Fruit fly (Drosophila melanogaster) whole organism, embryonic: ENCODE results near the gene Ndfip.

Experiments used
- CG10274 ChIP-seq: fragments of 200-800 bp; sonication (Bioruptor generic); optimal IDR thresholded peaks from 3 replicates; lab custom pipeline; 2017; ENCODE audit warnings: missing biosample characterization, mild to moderate bottlenecking, missing genetic modification characterization
- CG11696 ChIP-seq: fragments of 200-800 bp; sonication (Bioruptor generic); IDR thresholded peaks from 2 replicates; pipeline ENCODE4 v1.3.6; 2022; ENCODE audit warnings: missing biosample characterization, missing genetic modification characterization
- CG12236 ChIP-seq: fragments of 200-800 bp; sonication (Bioruptor generic); optimal IDR thresholded peaks from 2 replicates; lab custom pipeline; 2016; ENCODE audit warnings: missing biosample characterization, missing genetic modification characterization
- CG12391 ChIP-seq: fragments of 200-800 bp; sonication (Bioruptor generic); optimal IDR thresholded peaks from 3 replicates; lab custom pipeline; 2018; ENCODE audit warnings: missing biosample characterization, mild to moderate bottlenecking, missing genetic modification characterization, moderate library complexity
- CG14441 ChIP-seq: fragments of 200-800 bp; sonication (Bioruptor generic); IDR thresholded peaks from 2 replicates; pipeline ENCODE4 v1.3.6; 2022; ENCODE audit warnings: missing biosample characterization, missing genetic modification characterization
- CG1602 ChIP-seq: fragments of 200-800 bp; sonication (Bioruptor generic); optimal IDR thresholded peaks from 3 replicates; lab custom pipeline; 2016; ENCODE audit warnings: missing biosample characterization, missing genetic modification characterization
- CG1603 ChIP-seq: fragments of 200-800 bp; sonication (Bioruptor generic); optimal IDR thresholded peaks from 2 replicates; lab custom pipeline; 2019; ENCODE audit warnings: missing biosample characterization, mild to moderate bottlenecking, missing genetic modification characterization, moderate library complexity
- CG17802 ChIP-seq: fragments of 200-800 bp; sonication (Bioruptor generic); optimal IDR thresholded peaks from 2 replicates; lab custom pipeline; 2018; ENCODE audit warnings: missing biosample characterization, mild to moderate bottlenecking, missing genetic modification characterization, moderate library complexity
- CG17829 ChIP-seq: fragments of 200-800 bp; optimal IDR thresholded peaks from 2 replicates; lab custom pipeline; 2019; ENCODE audit warnings: missing biosample characterization, mild to moderate bottlenecking, missing genetic modification characterization, moderate library complexity
- CG2712 ChIP-seq: fragments of 200-800 bp; optimal IDR thresholded peaks from 3 replicates; lab custom pipeline; 2019; ENCODE audit warnings: missing biosample characterization, mild to moderate bottlenecking, missing genetic modification characterization, moderate library complexity
- CG2889 ChIP-seq: fragments of 200-800 bp; sonication (Bioruptor generic); IDR thresholded peaks from 3 replicates; pipeline ENCODE4 v1.3.6; 2022; ENCODE audit warnings: missing biosample characterization, missing genetic modification characterization
- CG3065 ChIP-seq: fragments of 200-800 bp; sonication (Bioruptor generic); optimal IDR thresholded peaks from 2 replicates; lab custom pipeline; 2016; ENCODE audit warnings: missing biosample characterization, missing genetic modification characterization
- CG3163 ChIP-seq: fragments of 200-800 bp; sonication (Bioruptor generic); optimal IDR thresholded peaks from 3 replicates; lab custom pipeline; 2016; ENCODE audit warnings: missing biosample characterization, missing genetic modification characterization
- CG32767 ChIP-seq: fragments of 200-800 bp; sonication (Bioruptor generic); IDR thresholded peaks from 2 replicates; pipeline ENCODE4 v1.3.6; 2022; ENCODE audit warnings: missing biosample characterization, missing genetic modification characterization
- CG34422 ChIP-seq: fragments of 200-800 bp; sonication (Bioruptor generic); IDR thresholded peaks from 3 replicates; pipeline ENCODE4 v1.3.6; 2022; ENCODE audit warnings: missing biosample characterization, missing genetic modification characterization
- CG3838 ChIP-seq: fragments of 200-800 bp; sonication (Bioruptor generic); optimal IDR thresholded peaks from 3 replicates; lab custom pipeline; 2016; ENCODE audit warnings: missing biosample characterization, missing genetic modification characterization
- CG3995 ChIP-seq: fragments of 200-800 bp; sonication (Bioruptor generic); optimal IDR thresholded peaks from 3 replicates; lab custom pipeline; 2016; ENCODE audit warnings: missing biosample characterization, missing genetic modification characterization
- CG4282 ChIP-seq: fragments of 200-800 bp; sonication (Bioruptor generic); optimal IDR thresholded peaks from 2 replicates; lab custom pipeline; 2016; ENCODE audit warnings: missing biosample characterization, missing genetic modification characterization
- CG4617 ChIP-seq: fragments of 200-800 bp; sonication (Bioruptor generic); optimal IDR thresholded peaks from 3 replicates; lab custom pipeline; 2016; ENCODE audit warnings: missing biosample characterization, missing genetic modification characterization, borderline replicate concordance
- CG4707 ChIP-seq: fragments of 200-800 bp; sonication (Bioruptor generic); optimal IDR thresholded peaks from 2 replicates; lab custom pipeline; 2018; ENCODE audit warnings: missing biosample characterization, mild to moderate bottlenecking, missing genetic modification characterization, moderate library complexity
- CG5180 ChIP-seq: fragments of 200-800 bp; sonication (Bioruptor generic); optimal IDR thresholded peaks from 3 replicates; lab custom pipeline; 2017; ENCODE audit warnings: missing biosample characterization, missing genetic modification characterization, mild to moderate bottlenecking, moderate library complexity, missing genetic modification reagents
- CG6175 ChIP-seq: fragments of 200-800 bp; sonication (Bioruptor generic); IDR thresholded peaks from 3 replicates; pipeline ENCODE4 v1.3.6; 2022; ENCODE audit warnings: missing biosample characterization, missing genetic modification characterization
- CG6254 ChIP-seq: fragments of 200-800 bp; sonication (Bioruptor generic); optimal IDR thresholded peaks from 3 replicates; lab custom pipeline; 2017; ENCODE audit warnings: mild to moderate bottlenecking, missing biosample characterization, missing genetic modification reagents, missing genetic modification characterization
- CG7271 ChIP-seq: fragments of 200-800 bp; sonication (Bioruptor generic); optimal IDR thresholded peaks from 2 replicates; lab custom pipeline; 2018; ENCODE audit warnings: missing biosample characterization, mild to moderate bottlenecking, missing genetic modification characterization, moderate library complexity
- CG7357 ChIP-seq: fragments of 200-800 bp; sonication (Bioruptor generic); IDR thresholded peaks from 3 replicates; pipeline ENCODE4 v1.3.6; 2022; ENCODE audit warnings: missing biosample characterization, missing genetic modification characterization
- CG7745 ChIP-seq: fragments of 200-800 bp; sonication (Bioruptor generic); optimal IDR thresholded peaks from 2 replicates; lab custom pipeline; 2018; ENCODE audit warnings: missing biosample characterization, mild to moderate bottlenecking, missing genetic modification characterization, moderate library complexity
- CG9727 ChIP-seq: fragments of 200-800 bp; sonication (Bioruptor generic); optimal IDR thresholded peaks from 3 replicates; lab custom pipeline; 2017; ENCODE audit warnings: missing biosample characterization, mild to moderate bottlenecking, missing genetic modification characterization
- CG9876 ChIP-seq: fragments of 200-800 bp; sonication (Bioruptor generic); optimal IDR thresholded peaks from 2 replicates; lab custom pipeline; 2016; ENCODE audit warnings: missing biosample characterization, missing genetic modification characterization
- D ChIP-seq, 2 experiments: fragments of 200-800 bp in 1 of 2; fragments of >200 bp in 1 of 2; sonication (Bioruptor generic) in 1 of 2; optimal IDR thresholded peaks; 2 replicates in 1 of 2; 3 replicates in 1 of 2; lab custom pipeline; 2017; ENCODE audit warnings: mild to moderate bottlenecking in 1 of 2, missing biosample characterization in 1 of 2, missing genetic modification characterization in 1 of 2, missing genetic modification reagents in 1 of 2
- Eip74EF ChIP-seq, 2 experiments: fragments of 200-800 bp in 1 of 2; fragments of >200 bp in 1 of 2; sonication (Bioruptor generic) in 1 of 2; optimal IDR thresholded peaks; 2 replicates each; lab custom pipeline; 2017 to 2019; ENCODE audit warnings: missing biosample characterization in 2 of 2, missing genetic modification characterization in 2 of 2, mild to moderate bottlenecking in 1 of 2, moderate library complexity in 1 of 2
- Jarid2 ChIP-seq: fragments of 200-800 bp; sonication (Bioruptor generic); optimal IDR thresholded peaks from 3 replicates; lab custom pipeline; 2017; ENCODE audit warnings: mild to moderate bottlenecking, missing biosample characterization, missing genetic modification reagents, missing genetic modification characterization
- Myb ChIP-seq: fragments of 200-800 bp; sonication (Bioruptor generic); optimal IDR thresholded peaks from 2 replicates; lab custom pipeline; 2016; ENCODE audit warnings: missing biosample characterization, missing genetic modification characterization
- Usf ChIP-seq: fragments of 200-800 bp; sonication (Bioruptor generic); optimal IDR thresholded peaks from 2 replicates; lab custom pipeline; 2017; ENCODE audit warnings: missing genotype, missing biosample characterization, missing genetic modification characterization
- Xrp1 ChIP-seq: fragments of 200-800 bp; sonication (Bioruptor generic); IDR thresholded peaks from 2 replicates; pipeline ENCODE4 v1.3.6; 2022; ENCODE audit warnings: missing biosample characterization, missing genetic modification characterization
- ab ChIP-seq: fragments of 200-800 bp; sonication (Bioruptor generic); optimal IDR thresholded peaks from 2 replicates; lab custom pipeline; 2016; ENCODE audit warnings: missing biosample characterization, missing genetic modification characterization
- ap ChIP-seq: fragments of 200-800 bp; sonication (Bioruptor generic); IDR thresholded peaks from 2 replicates; pipeline ENCODE4 v1.3.6; 2022; ENCODE audit warnings: missing biosample characterization, missing genetic modification characterization
- az2 ChIP-seq: fragments of 200-800 bp; sonication (Bioruptor generic); optimal IDR thresholded peaks from 3 replicates; lab custom pipeline; 2016; ENCODE audit warnings: missing biosample characterization, missing genetic modification characterization
- ci ChIP-seq: fragments of 200-800 bp; sonication (Bioruptor generic); IDR thresholded peaks from 3 replicates; pipeline ENCODE4 v1.3.6; 2022; ENCODE audit warnings: missing biosample characterization, missing genetic modification characterization
- dimm ChIP-seq: fragments of 200-800 bp; sonication (Bioruptor generic); IDR thresholded peaks from 2 replicates; pipeline ENCODE4 v1.3.6; 2022; ENCODE audit warnings: missing biosample characterization, missing genetic modification characterization
- gfzf ChIP-seq: fragments of 200-800 bp; sonication (Bioruptor generic); optimal IDR thresholded peaks from 2 replicates; lab custom pipeline; 2016; ENCODE audit warnings: missing biosample characterization, mild to moderate bottlenecking, missing genetic modification characterization, moderate library complexity
- grau ChIP-seq: fragments of 200-800 bp; optimal IDR thresholded peaks from 3 replicates; lab custom pipeline; 2019; ENCODE audit warnings: missing biosample characterization, mild to moderate bottlenecking, missing genetic modification characterization, moderate library complexity
- kay ChIP-seq: fragments of 200-800 bp; sonication (Bioruptor generic); optimal IDR thresholded peaks from 2 replicates; lab custom pipeline; 2016; ENCODE audit warnings: missing biosample characterization, missing genetic modification characterization
- lbe ChIP-seq: fragments of 200-800 bp; sonication (Bioruptor generic); optimal IDR thresholded peaks from 2 replicates; lab custom pipeline; 2016; ENCODE audit warnings: missing biosample characterization, mild to moderate bottlenecking, missing genetic modification characterization
- mam ChIP-seq: fragments of 200-800 bp; sonication (Bioruptor generic); optimal IDR thresholded peaks from 3 replicates; lab custom pipeline; 2016; ENCODE audit warnings: missing biosample characterization, missing genetic modification characterization
- otp ChIP-seq: fragments of 200-800 bp; sonication (Bioruptor generic); IDR thresholded peaks from 3 replicates; pipeline ENCODE4, ENCODE4 v1.3.6; 2022; ENCODE audit warnings: missing biosample characterization, missing genetic modification characterization
- p53 ChIP-seq: fragments of 200-800 bp; sonication (Bioruptor generic); optimal IDR thresholded peaks from 2 replicates; lab custom pipeline; 2016; ENCODE audit warnings: missing biosample characterization, missing genetic modification characterization
- pb ChIP-seq: fragments of 200-800 bp; sonication (Bioruptor generic); optimal IDR thresholded peaks from 3 replicates; lab custom pipeline; 2016; ENCODE audit warnings: missing biosample characterization, missing genetic modification characterization
- pfk ChIP-seq: fragments of 200-800 bp; sonication (Bioruptor generic); optimal IDR thresholded peaks from 2 replicates; lab custom pipeline; 2018; ENCODE audit warnings: missing biosample characterization, mild to moderate bottlenecking, missing genetic modification characterization, moderate library complexity
- sd ChIP-seq: fragments of 200-800 bp; sonication (Bioruptor generic); optimal IDR thresholded peaks from 3 replicates; lab custom pipeline; 2018; ENCODE audit warnings: missing biosample characterization, mild to moderate bottlenecking, missing genetic modification characterization, moderate library complexity
- yki ChIP-seq: fragments of >200 bp; optimal IDR thresholded peaks from 3 replicates; lab custom pipeline; 2018
- z ChIP-seq: fragments of 200-800 bp; sonication (Bioruptor generic); IDR thresholded peaks from 3 replicates; pipeline ENCODE4 v1.3.6; 2022; ENCODE audit warnings: missing biosample characterization, missing genetic modification characterization

The Ndfip gene

DNA sequence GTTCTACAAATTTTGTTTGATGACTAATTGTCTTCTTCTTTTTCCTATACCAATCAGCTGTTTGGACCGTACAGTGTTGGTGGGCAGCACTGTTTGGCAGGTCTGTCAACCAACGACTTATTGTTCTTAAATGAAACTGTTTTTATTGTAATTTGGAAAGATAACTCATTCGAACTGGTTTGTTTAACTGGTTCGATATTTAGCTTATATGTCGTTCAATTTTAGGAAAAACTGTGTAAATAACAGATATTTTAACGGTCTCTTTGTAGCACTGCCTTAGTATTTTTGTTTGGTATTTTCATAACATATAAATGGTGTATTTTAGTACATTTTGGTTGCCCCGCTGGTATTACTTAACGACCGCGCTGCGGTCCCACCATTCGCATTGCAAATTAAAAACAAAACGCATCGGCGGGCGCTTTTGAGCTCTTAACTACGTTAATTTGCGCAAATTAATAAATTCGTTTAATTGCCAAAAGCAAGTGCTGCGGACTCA, 32.6 kb downstream of the Ndfip start, which contains the start of the genes Vps60 and anchor (continued):
- TF ChIP-seq CG3838 (GFP tag; lab: Kevin White, UChicago) (no peak), CG34422 (no peak; the same call in 2 of the 3 replicates), ap (GFP tag; lab: Robert Waterston, UW) (no peak), CG6175 (GFP tag; lab: Robert Waterston, UW) (no peak), kay (GFP tag; lab: Kevin White, UChicago) (peak; percentile 98), CG3163 (GFP tag; lab: Kevin White, UChicago) (peak; percentile 49), grau (tag; lab: Kevin White, UChicago) (peak; percentile 47), otp (GFP tag; lab: Robert Waterston, UW) (no peak), dimm (GFP tag; lab: Robert Waterston, UW) (no peak), CG4282 (GFP tag; lab: Kevin White, UChicago) (peak; percentile 13), CG1603 (tag; lab: Kevin White, UChicago) (peak; percentile 58), CG9727 (peak; percentile 42), CG9876 (no peak), CG32767 (GFP tag; lab: Robert Waterston, UW) (no peak), yki (lab: Kevin White, UChicago) (no peak), CG2889 (GFP tag; lab: Robert Waterston, UW) (no peak), ci (no peak), gfzf (peak; percentile 97), az2 (GFP tag; lab: Kevin White, UChicago) (peak; percentile 39), CG10274 (no peak), CG1602 (GFP tag; lab: Kevin White, UChicago) (peak; percentile 36), ab (no peak), sd (tag; lab: Kevin White, UChicago) (peak; percentile 34), CG3065 (GFP tag; lab: Kevin White, UChicago) (peak; percentile 16), Jarid2 (peak; percentile 56), Xrp1 (GFP tag; lab: Robert Waterston, UW) (0 out of 2 replicates have a peak, but pooled peaks have one; percentile 14), z (GFP tag; lab: Robert Waterston, UW) (no peak), CG17829 (tag; lab: Kevin White, UChicago) (peak; percentile 48), pb (GFP tag; lab: Kevin White, UChicago) (no peak), CG12391 (tag; lab: Kevin White, UChicago) (peak; percentile 72), pfk (no peak), lbe (peak; percentile 83), CG4707 (GFP tag; lab: Kevin White, UChicago) (no peak), D (optimal IDR thresholded peaks at IDR 0.05; lab: Kevin White, UChicago) (no peak), D (GFP tag; optimal IDR thresholded peaks at IDR 0.05; lab: Kevin White, UChicago) (peak; percentile 22), Myb (GFP tag; lab: Kevin White, UChicago) (peak; percentile 89), CG14441 (GFP tag; lab: Robert Waterston, UW) (no peak), CG4617 (peak; percentile 58), p53 (GFP tag; lab: Kevin White, UChicago) (peak; percentile 55), Eip74EF (GFP tag; optimal IDR thresholded peaks at IDR 0.05; lab: Kevin White, UChicago) (peak in 1 of 2 experiments; percentile 74), CG2712 (tag; lab: Kevin White, UChicago) (peak; percentile 50), CG6254 (GFP tag; lab: Kevin White, UChicago) (no peak), CG12236 (GFP tag; lab: Kevin White, UChicago) (no peak), CG5180 (GFP tag; lab: Kevin White, UChicago) (no peak), CG3995 (GFP tag; lab: Kevin White, UChicago) (peak; percentile 61), CG11696 (no peak), CG7357 (no peak), mam (GFP tag; lab: Kevin White, UChicago) (peak; percentile 75), CG7745 (tag; lab: Kevin White, UChicago) (no peak), CG17802 (tag; lab: Kevin White, UChicago) (no peak), CG7271 (tag; lab: Kevin White, UChicago) (no peak), Usf (GFP tag; lab: Kevin White, UChicago) (no peak)
